Worm (Caenorhabditis elegans) whole organism, mixed stage, embryonic: ENCODE results near the gene C29E4.17.
A peak's percentile ranks its signal among the peaks of the same experiment; 100 is the strongest.

Source experiments
- M03D4.4 ChIP-seq: sonication (generic microtip); optimal IDR thresholded peaks from 2 replicates; lab custom pipeline; 2017; ENCODE audit warnings: mild to moderate bottlenecking, missing genetic modification characterization, missing compliant biosample characterization
- bed-3 ChIP-seq: fragments of 200-800 bp; sonication (Bioruptor generic); optimal IDR thresholded peaks from 3 replicates; lab custom pipeline; 2018; ENCODE audit warnings: mild to moderate bottlenecking, missing genetic modification characterization, moderate library complexity, missing compliant biosample characterization
- blmp-1 ChIP-seq: fragments of 150-350 bp; optimal IDR thresholded peaks from 2 replicates; lab custom pipeline; 2014; ENCODE audit warnings: missing biosample characterization, missing genetic modification characterization
- ceh-39 ChIP-seq: fragments of 150-350 bp; optimal IDR thresholded peaks from 2 replicates; lab custom pipeline; 2014; ENCODE audit warnings: missing biosample characterization, missing genetic modification characterization
- ceh-43 ChIP-seq: fragments of 200-800 bp; sonication (Bioruptor generic); optimal IDR thresholded peaks from 2 replicates; lab custom pipeline; 2018; ENCODE audit warnings: mild to moderate bottlenecking, missing genetic modification characterization, moderate library complexity, missing compliant biosample characterization
- ceh-83 ChIP-seq: fragments of 200-800 bp; sonication (Bioruptor generic); optimal IDR thresholded peaks from 2 replicates; lab custom pipeline; 2018; ENCODE audit warnings: mild to moderate bottlenecking, missing genetic modification characterization, missing compliant biosample characterization
- ces-1 ChIP-seq: fragments of 150-350 bp; optimal IDR thresholded peaks from 2 replicates; lab custom pipeline; 2014; ENCODE audit warnings: missing biosample characterization, missing genetic modification reagents, missing genetic modification characterization
- cnd-1 ChIP-seq: fragments of 200-800 bp; sonication (Bioruptor generic); optimal IDR thresholded peaks from 2 replicates; lab custom pipeline; 2018; ENCODE audit warnings: mild to moderate bottlenecking, missing genetic modification characterization, missing compliant biosample characterization
- drap-1 ChIP-seq: fragments of 200-800 bp; sonication (Bioruptor generic); optimal IDR thresholded peaks from 3 replicates; lab custom pipeline; 2018; ENCODE audit warnings: mild to moderate bottlenecking, missing genetic modification characterization, missing compliant biosample characterization
- elt-1 ChIP-seq: sonication (generic microtip); optimal IDR thresholded peaks from 2 replicates; lab custom pipeline; 2017; ENCODE audit warnings: missing genetic modification characterization, mild to moderate bottlenecking, missing compliant biosample characterization, antibody characterized with exemption, moderate library complexity, borderline replicate concordance; ENCODE audit not compliant: insufficient read depth
- elt-3 ChIP-seq: fragments of 150-350 bp; optimal IDR thresholded peaks from 2 replicates; lab custom pipeline; 2014; ENCODE audit warnings: missing biosample characterization, missing genetic modification characterization
- flh-1 ChIP-seq: fragments of 200-800 bp; sonication (Bioruptor generic); optimal IDR thresholded peaks from 2 replicates; lab custom pipeline; 2018; ENCODE audit warnings: mild to moderate bottlenecking, missing genetic modification characterization, moderate library complexity, missing compliant biosample characterization
- ham-2 ChIP-seq: fragments of 200-800 bp; sonication (Bioruptor generic); optimal IDR thresholded peaks from 2 replicates; lab custom pipeline; 2018; ENCODE audit warnings: mild to moderate bottlenecking, missing genetic modification characterization, missing compliant biosample characterization
- hlh-1 ChIP-seq: fragments of 150-350 bp; optimal IDR thresholded peaks from 2 replicates; lab custom pipeline; 2014; ENCODE audit warnings: missing biosample characterization, missing genetic modification reagents, missing genetic modification characterization
- lsy-2 ChIP-seq: fragments of 150-350 bp; optimal IDR thresholded peaks from 2 replicates; lab custom pipeline; 2014; ENCODE audit warnings: missing biosample characterization, missing genetic modification characterization
- mab-5 ChIP-seq: fragments of 150-350 bp; optimal IDR thresholded peaks from 2 replicates; lab custom pipeline; 2014; ENCODE audit warnings: missing biosample characterization, missing genetic modification characterization
- mep-1 ChIP-seq: fragments of 150-350 bp; optimal IDR thresholded peaks from 2 replicates; lab custom pipeline; 2017; ENCODE audit warnings: missing biosample characterization, missing genetic modification reagents, missing genetic modification characterization, inconsistent platforms
- mls-2 ChIP-seq: sonication (generic microtip); optimal IDR thresholded peaks from 2 replicates; lab custom pipeline; 2016; ENCODE audit warnings: mild to moderate bottlenecking, missing genetic modification characterization, moderate library complexity, missing compliant biosample characterization
- nhr-12 ChIP-seq: fragments of 150-350 bp; optimal IDR thresholded peaks from 2 replicates; lab custom pipeline; 2014; ENCODE audit warnings: missing biosample characterization, missing genetic modification characterization
- nhr-2 ChIP-seq: fragments of 150-350 bp; optimal IDR thresholded peaks from 2 replicates; lab custom pipeline; 2014; ENCODE audit warnings: missing biosample characterization, missing genetic modification characterization
- nhr-237 ChIP-seq: fragments of 150-350 bp; optimal IDR thresholded peaks from 2 replicates; lab custom pipeline; 2014; ENCODE audit warnings: missing biosample characterization, missing genetic modification characterization
- nhr-28 ChIP-seq: fragments of 150-350 bp; optimal IDR thresholded peaks from 2 replicates; lab custom pipeline; 2014; ENCODE audit warnings: missing biosample characterization, missing genetic modification characterization
- pha-4 ChIP-seq: fragments of 150-350 bp; optimal IDR thresholded peaks from 2 replicates; lab custom pipeline; 2018; ENCODE audit warnings: missing biosample characterization, missing genetic modification reagents, missing genetic modification characterization
- sem-2 ChIP-seq: fragments of 200-800 bp; sonication (Bioruptor generic); optimal IDR thresholded peaks from 2 replicates; lab custom pipeline; 2018; ENCODE audit warnings: mild to moderate bottlenecking, missing genetic modification characterization, missing compliant biosample characterization
- snpc-4 ChIP-seq: fragments of 150-350 bp; optimal IDR thresholded peaks from 2 replicates; lab custom pipeline; 2014; ENCODE audit warnings: missing biosample characterization, missing genetic modification characterization
- sptf-1 ChIP-seq: sonication (generic microtip); optimal IDR thresholded peaks from 2 replicates; lab custom pipeline; 2017; ENCODE audit warnings: mild to moderate bottlenecking, missing genetic modification characterization, moderate library complexity, missing compliant biosample characterization
- tbx-8 ChIP-seq: fragments of 200-800 bp; sonication (Bioruptor generic); optimal IDR thresholded peaks from 2 replicates; lab custom pipeline; 2018; ENCODE audit warnings: mild to moderate bottlenecking, missing genetic modification characterization, moderate library complexity, missing compliant biosample characterization
- unc-120 ChIP-seq: sonication (generic microtip); optimal IDR thresholded peaks from 2 replicates; lab custom pipeline; 2017; ENCODE audit warnings: missing genetic modification characterization, missing compliant biosample characterization; ENCODE audit not compliant: poor library complexity, severe bottlenecking
- unc-39 ChIP-seq: fragments of 150-350 bp; optimal IDR thresholded peaks from 2 replicates; lab custom pipeline; 2014; ENCODE audit warnings: missing biosample characterization, missing genetic modification characterization
- unc-62 ChIP-seq: fragments of 150-350 bp; optimal IDR thresholded peaks from 2 replicates; lab custom pipeline; 2014; ENCODE audit warnings: missing biosample characterization, missing genetic modification reagents, missing genetic modification characterization
- zip-8 ChIP-seq: fragments of 150-350 bp; optimal IDR thresholded peaks from 2 replicates; lab custom pipeline; 2014; ENCODE audit warnings: missing biosample characterization, missing genetic modification characterization
- ztf-11 ChIP-seq: fragments of 150-350 bp; optimal IDR thresholded peaks from 2 replicates; lab custom pipeline; 2014; ENCODE audit warnings: missing biosample characterization, missing genetic modification characterization

C29E4.17 gene

DNA sequence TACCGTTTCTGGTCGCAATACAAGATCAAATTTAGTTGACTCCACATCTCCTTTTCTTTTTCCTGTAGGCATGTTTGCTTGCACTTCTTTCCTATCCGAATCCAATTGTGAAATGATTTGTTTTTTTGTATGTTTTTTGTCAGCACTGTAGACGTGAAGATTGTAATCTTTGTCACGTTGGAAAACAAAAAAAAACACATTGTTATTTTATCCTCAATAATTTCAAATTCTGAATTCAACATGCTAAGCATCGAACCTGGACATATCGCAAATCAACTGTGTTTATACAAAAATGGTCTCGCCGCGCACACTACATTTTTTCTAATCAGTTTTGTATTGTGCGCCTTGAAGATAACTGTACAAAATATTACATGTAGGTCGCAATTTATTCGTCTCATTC, 8.8 kb upstream of the C29E4.17 start, which contains the start of gene ZK688.12:
Gene ZK688.12 (minus strand): TSS at position 101 of the 400 bp plus-strand sequence.
- no peak for TF ChIP-seq ces-1
- no peak for TF ChIP-seq elt-1 (tag; lab: Kevin White, UChicago)
- no peak for TF ChIP-seq sptf-1
- no peak for TF ChIP-seq snpc-4
- TF ChIP-seq nhr-237: no peak
- TF ChIP-seq bed-3: no peak
- no peak for TF ChIP-seq nhr-28 (tag; lab: Kevin White, UChicago)
- no peak for TF ChIP-seq sem-2 (GFP tag; lab: Kevin White, UChicago)
- TF ChIP-seq ceh-43: no peak
- no peak for TF ChIP-seq flh-1 (GFP tag; lab: Kevin White, UChicago)
- no peak for TF ChIP-seq cnd-1
- no peak for TF ChIP-seq hlh-1 (tag; lab: Kevin White, UChicago)
- no peak for TF ChIP-seq zip-8 (tag; lab: Kevin White, UChicago)
- TF ChIP-seq mls-2 (tag; lab: Kevin White, UChicago): no peak
- TF ChIP-seq mep-1 (tag; lab: Kevin White, UChicago): no peak
- TF ChIP-seq tbx-8: no peak

DNA sequence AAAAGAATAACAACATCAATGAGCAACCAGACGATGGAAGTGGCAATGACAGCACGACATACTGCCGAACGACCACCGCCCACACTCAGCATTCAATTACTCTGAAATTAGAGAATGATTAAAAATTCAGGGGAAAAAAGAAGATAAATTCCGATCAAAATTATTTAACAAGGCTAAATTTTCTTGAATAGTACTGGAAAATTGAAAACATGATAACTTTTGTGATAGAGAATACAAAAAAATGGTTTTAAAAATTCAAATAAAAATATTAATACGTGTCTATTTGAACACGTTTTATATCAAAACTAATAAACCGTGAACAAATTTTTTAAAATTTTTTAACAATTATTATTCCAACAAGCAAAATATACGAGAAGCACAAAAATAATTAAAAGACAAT, 4.6 kb upstream of the C29E4.17 start, which contains the start of gene gly-3:
Gene gly-3 (minus strand): TSS at position 101 of the 400 bp plus-strand sequence.
- TF ChIP-seq ces-1 (no peak), ztf-11 (no peak), unc-39 (tag; lab: Kevin White, UChicago) (no peak), tbx-8 (no peak), snpc-4 (no peak), mls-2 (tag; lab: Kevin White, UChicago) (no peak), nhr-28 (tag; lab: Kevin White, UChicago) (no peak), bed-3 (no peak), zip-8 (tag; lab: Kevin White, UChicago) (no peak), ceh-39 (tag; lab: Kevin White, UChicago) (no peak), unc-62 (GFP tag; lab: Kevin White, UChicago) (no peak), mep-1 (tag; lab: Kevin White, UChicago) (no peak), pha-4 (tag; lab: Kevin White, UChicago) (no peak), elt-3 (no peak), flh-1 (GFP tag; lab: Kevin White, UChicago) (no peak)

DNA sequence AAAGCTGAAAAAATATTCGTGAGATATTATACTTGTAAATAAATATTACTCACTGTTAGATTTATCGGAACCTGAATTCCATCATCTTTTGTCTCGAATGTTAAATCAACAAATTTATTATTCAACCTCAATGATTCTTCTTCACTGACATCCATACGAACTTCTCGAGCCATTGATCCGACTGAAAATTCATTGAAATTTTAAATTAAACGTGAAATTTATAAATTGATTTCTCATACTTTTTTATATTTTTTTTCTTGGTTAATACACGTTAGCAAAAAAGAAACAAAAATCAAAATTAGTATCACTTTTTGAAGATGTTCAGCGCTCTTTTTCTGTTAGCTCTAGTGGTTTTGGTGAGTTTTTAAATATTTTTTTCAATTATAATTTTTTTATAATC, 2.5 kb upstream of the C29E4.17 start, which contains the start of gene C29E4.14:
Gene C29E4.14 (plus strand): TSS at position 301 of the 400 bp plus-strand sequence.
- TF ChIP-seq nhr-237 (no peak), ceh-83 (GFP tag; lab: Kevin White, UChicago) (no peak), snpc-4 (no peak), ztf-11 (no peak), unc-39 (tag; lab: Kevin White, UChicago) (no peak), drap-1 (GFP tag; lab: Kevin White, UChicago) (no peak), unc-62 (GFP tag; lab: Kevin White, UChicago) (no peak)

DNA sequence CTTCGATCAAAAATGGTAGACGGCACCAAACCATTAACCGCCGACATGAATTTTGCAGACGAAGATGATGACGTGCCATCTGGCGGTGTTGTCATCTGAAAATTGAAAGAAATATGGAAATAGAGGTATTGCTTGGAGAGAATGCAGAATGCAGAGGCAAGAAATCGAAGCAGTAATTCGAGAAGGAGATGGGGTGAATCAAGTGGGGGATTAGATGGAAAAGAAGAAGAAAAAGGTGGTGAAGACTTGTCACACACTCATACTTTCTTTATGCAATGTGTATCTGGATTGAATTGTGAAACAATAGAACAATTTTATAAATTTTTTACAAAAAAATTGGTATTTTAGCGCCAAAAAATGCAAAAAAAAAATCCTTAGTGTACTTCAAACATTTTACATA, 2.5 kb downstream of the C29E4.17 start, which contains the start of gene tag-250:
Gene tag-250 (minus strand): TSS at position 101 of the 400 bp plus-strand sequence.
- TF ChIP-seq cnd-1: no peak
- no peak for TF ChIP-seq elt-3

ce11 chrIII:7925968-7926367, 3.7 kb downstream of the C29E4.17 start:
- no peak for TF ChIP-seq elt-1 (tag; lab: Kevin White, UChicago)
- peak; percentile 24 for TF ChIP-seq nhr-237
- no peak for TF ChIP-seq bed-3
- TF ChIP-seq ceh-43: no peak
- peak; percentile 2 for TF ChIP-seq lsy-2 (tag; lab: Kevin White, UChicago)
- TF ChIP-seq mab-5 (tag; lab: Kevin White, UChicago): no peak
- TF ChIP-seq elt-3: no peak
- TF ChIP-seq ztf-11: no peak
- TF ChIP-seq pha-4 (tag; lab: Kevin White, UChicago): peak; percentile 34
- peak; percentile 78 for TF ChIP-seq ham-2 (GFP tag; lab: Kevin White, UChicago)
- TF ChIP-seq hlh-1 (tag; lab: Kevin White, UChicago): no peak
- no peak for TF ChIP-seq blmp-1 (tag; lab: Kevin White, UChicago)
- TF ChIP-seq unc-120 (tag; lab: Kevin White, UChicago): no peak
- TF ChIP-seq unc-62 (GFP tag; lab: Kevin White, UChicago): no peak
- no peak for TF ChIP-seq nhr-12 (tag; lab: Kevin White, UChicago)
- no peak for TF ChIP-seq snpc-4
- TF ChIP-seq mep-1 (tag; lab: Kevin White, UChicago): no peak
- TF ChIP-seq ceh-39 (tag; lab: Kevin White, UChicago): no peak
- TF ChIP-seq tbx-8: no peak
- TF ChIP-seq M03D4.4 (tag; lab: Kevin White, UChicago): no peak
- no peak for TF ChIP-seq nhr-2 (tag; lab: Kevin White, UChicago)
